Fruit fly (Drosophila melanogaster): ENCODE measurements around the gene Acp95EF.

The Acp95EF gene

DNA sequence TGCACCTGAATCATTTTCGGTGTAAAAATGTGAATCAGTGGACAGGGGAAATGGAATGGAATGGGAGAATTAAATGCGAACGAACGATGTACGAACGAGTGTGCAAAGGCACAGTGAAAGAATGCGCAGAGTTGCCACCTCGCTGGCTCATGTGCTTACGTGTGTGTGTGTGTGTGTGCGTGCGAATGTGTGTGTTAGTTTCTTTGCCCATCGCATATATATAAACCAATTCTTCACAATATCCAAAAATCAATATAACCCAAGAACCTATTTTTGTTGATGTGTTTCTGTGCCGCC lies 2.4 kb downstream of the Acp95EF start (continued):
- no peak for TF ChIP-seq CG6272 (GFP tag; IDR thresholded peaks at IDR 0.05)
- TF ChIP-seq stc (GFP tag; IDR thresholded peaks at IDR 0.05) = 0 out of 2 replicates have a peak, but pooled peaks have one; percentile 38
- peak; percentile 67; the same call in 2 of the 4 replicates for TF ChIP-seq chinmo (GFP tag; IDR thresholded peaks at IDR 0.05; ENCODE audit: partially characterized antibody)
- TF ChIP-seq zen2 (GFP tag; IDR thresholded peaks at IDR 0.05; ENCODE audit: partially characterized antibody) = 0 out of 3 replicates have a peak, but pooled peaks have one; percentile 9
- peak; percentile 25 for TF ChIP-seq pzg (GFP tag; optimal IDR thresholded peaks at IDR 0.05)
- TF ChIP-seq nerfin-1 (tag; optimal IDR thresholded peaks at IDR 0.05) = peak; percentile 92
- no peak for TF ChIP-seq Atf-2 (GFP tag; optimal IDR thresholded peaks at IDR 0.05)
- peak in 1 of 2 experiments; percentile 6 for TF ChIP-seq crp (GFP tag; optimal IDR thresholded peaks at IDR 0.05)
- 0 out of 2 replicates have a peak, but pooled peaks have one; percentile 20 for TF ChIP-seq vvl (GFP tag; IDR thresholded peaks at IDR 0.05)
- TF ChIP-seq Opbp (GFP tag; IDR thresholded peaks at IDR 0.05; ENCODE audit: partially characterized antibody) = peak; percentile 57; the same call in 2 of the 3 replicates
- TF ChIP-seq CG13624 (GFP tag; optimal IDR thresholded peaks at IDR 0.05) = peak; percentile 21
- peak; percentile 41; the same call in 1 of the 2 replicates for TF ChIP-seq chm (GFP tag; IDR thresholded peaks at IDR 0.05)
- TF ChIP-seq ssp (GFP tag; IDR thresholded peaks at IDR 0.05) = no peak

- TF ChIP-seq stwl (tag; optimal IDR thresholded peaks at IDR 0.05) = no peak
- no peak for TF ChIP-seq Rx (GFP tag; IDR thresholded peaks at IDR 0.05)
- TF ChIP-seq CG4360 (GFP tag; IDR thresholded peaks at IDR 0.05) = peak; percentile 49
- no peak for TF ChIP-seq wdn (GFP tag; IDR thresholded peaks at IDR 0.05)
- TF ChIP-seq repo (GFP tag; optimal IDR thresholded peaks at IDR 0.05) = no peak
- TF ChIP-seq schlank (tag; optimal IDR thresholded peaks at IDR 0.05) = no peak
- TF ChIP-seq vfl (GFP tag; optimal IDR thresholded peaks at IDR 0.05) = no peak
- no peak for TF ChIP-seq HmgD (GFP tag; optimal IDR thresholded peaks at IDR 0.05)
- TF ChIP-seq az2 (GFP tag; optimal IDR thresholded peaks at IDR 0.05) = no peak
- TF ChIP-seq CG9876 (GFP tag; optimal IDR thresholded peaks at IDR 0.05) = no peak
- no peak for TF ChIP-seq prd (optimal IDR thresholded peaks at IDR 0.05)
- TF ChIP-seq prd (GFP tag; IDR thresholded peaks at IDR 0.05) = 0 out of 3 replicates have a peak, but pooled peaks have one; percentile 3
- TF ChIP-seq Dfd (GFP tag; optimal IDR thresholded peaks at IDR 0.05) = peak in 1 of 2 experiments; percentile 57
- TF ChIP-seq sd (tag; optimal IDR thresholded peaks at IDR 0.05) = no peak
- no peak for TF ChIP-seq CG12299 (tag; optimal IDR thresholded peaks at IDR 0.05)
Measured at dm6 chr3R:24231914-24232313, 3.1 kb downstream of the Acp95EF start.

dm6 chr3R:24233366-24234161 lies 4.8 kb downstream of the Acp95EF start:
- TF ChIP-seq pb (GFP tag; optimal IDR thresholded peaks at IDR 0.05) (no peak), CG6175 (GFP tag; IDR thresholded peaks at IDR 0.05) (no peak), Dll (GFP tag; IDR thresholded peaks at IDR 0.05; ENCODE audit: partially characterized antibody) (0 out of 4 replicates have a peak, but pooled peaks have one; percentile 11), caup (GFP tag; optimal IDR thresholded peaks at IDR 0.05; ENCODE audit: severe bottlenecking) (no peak), ci (GFP tag; IDR thresholded peaks at IDR 0.05) (peak; percentile 57; the same call in 1 of the 3 replicates), CG5180 (GFP tag; optimal IDR thresholded peaks at IDR 0.05) (peak; percentile 76), CG8924 (tag; optimal IDR thresholded peaks at IDR 0.05) (peak; percentile 22), CG3407 (GFP tag; optimal IDR thresholded peaks at IDR 0.05) (no peak), hkb (optimal IDR thresholded peaks at IDR 0.05) (peak; percentile 41), hkb (GFP tag; IDR thresholded peaks at IDR 0.05) (no peak), danr (GFP tag; IDR thresholded peaks at IDR 0.05) (no peak), Rfx (GFP tag; IDR thresholded peaks at IDR 0.05) (no peak), slp2 (GFP tag; optimal IDR thresholded peaks at IDR 0.05) (peak; percentile 8), Trl (optimal IDR thresholded peaks at IDR 0.05) (peak in 1 of 2 experiments; percentile 26), Trl (GFP tag; optimal IDR thresholded peaks at IDR 0.05) (no peak), Fer1 (GFP tag; optimal IDR thresholded peaks at IDR 0.05) (peak; percentile 4), Dad (GFP tag; optimal IDR thresholded peaks at IDR 0.05) (no peak), bowl (GFP tag; IDR thresholded peaks at IDR 0.05) (no peak), CG4360 (GFP tag; IDR thresholded peaks at IDR 0.05) (peak; percentile 84), CG9932 (GFP tag; IDR thresholded peaks at IDR 0.05) (no peak), dpn (GFP tag; optimal IDR thresholded peaks at IDR 0.05) (peak in 1 of 2 experiments; percentile 26), crp (GFP tag; optimal IDR thresholded peaks at IDR 0.05) (peak in 1 of 2 experiments; percentile 72), crc (GFP tag; optimal IDR thresholded peaks at IDR 0.05) (no peak)

Data from whole organism, embryonic.